Fruit fly (Drosophila melanogaster): ENCODE data around the gene Coprox.

Coprox gene

dm6 chr2L:6918517-6919202, 45.6 kb upstream of the Coprox start, which contains the start of gene nop5 (continued):
- TF ChIP-seq Dek (tag; optimal IDR thresholded peaks at IDR 0.05) (peak; percentile 71), Sry-δ (GFP tag; optimal IDR thresholded peaks at IDR 0.05) (no peak), tin (GFP tag; optimal IDR thresholded peaks at IDR 0.05) (peak; percentile 35), cwo (GFP tag; optimal IDR thresholded peaks at IDR 0.05) (peak; percentile 88), tap (tag; optimal IDR thresholded peaks at IDR 0.05) (peak; percentile 67), dati (GFP tag; IDR thresholded peaks at IDR 0.05) (no peak), bcd (GFP tag; optimal IDR thresholded peaks at IDR 0.05) (peak; percentile 26), D19B (GFP tag; optimal IDR thresholded peaks at IDR 0.05) (peak; percentile 99), Myb (GFP tag; optimal IDR thresholded peaks at IDR 0.05) (no peak), CG7745 (tag; optimal IDR thresholded peaks at IDR 0.05) (peak; percentile 26), CG10654 (GFP tag; optimal IDR thresholded peaks at IDR 0.05) (peak; percentile 35), CG14441 (GFP tag; IDR thresholded peaks at IDR 0.05) (no peak), CG11504 (tag; optimal IDR thresholded peaks at IDR 0.05) (no peak), CG18764 (GFP tag; optimal IDR thresholded peaks at IDR 0.05) (peak; percentile 26), CG9817 (tag; optimal IDR thresholded peaks at IDR 0.05) (peak; percentile 69), CG8089 (GFP tag; optimal IDR thresholded peaks at IDR 0.05) (no peak), CG12299 (tag; optimal IDR thresholded peaks at IDR 0.05) (peak; percentile 19), CG11723 (GFP tag; optimal IDR thresholded peaks at IDR 0.05) (no peak), PHDP (tag; optimal IDR thresholded peaks at IDR 0.05) (peak; percentile 36), phol (tag; optimal IDR thresholded peaks at IDR 0.05) (peak; percentile 69), Mad (GFP tag; optimal IDR thresholded peaks at IDR 0.05) (peak; percentile 10), Ets97D (GFP tag; optimal IDR thresholded peaks at IDR 0.05) (peak; percentile 34), CG14667 (GFP tag; IDR thresholded peaks at IDR 0.05) (no peak), CG8290 (GFP tag; optimal IDR thresholded peaks at IDR 0.05) (peak; percentile 19), CG8290 (tag; optimal IDR thresholded peaks at IDR 0.05) (no peak), CG18619 (GFP tag; optimal IDR thresholded peaks at IDR 0.05) (peak; percentile 83), CG15011 (GFP tag; optimal IDR thresholded peaks at IDR 0.05) (no peak), CG7556 (GFP tag; optimal IDR thresholded peaks at IDR 0.05) (peak; percentile 84), nerfin-1 (tag; optimal IDR thresholded peaks at IDR 0.05) (peak; percentile 72), sob (GFP tag; IDR thresholded peaks at IDR 0.05) (peak; percentile 21; the same call in 1 of the 2 replicates), CG33557 (GFP tag; optimal IDR thresholded peaks at IDR 0.05) (peak; percentile 74), CG4617 (GFP tag; optimal IDR thresholded peaks at IDR 0.05; ENCODE audit: borderline replicate concordance) (no peak), Fer2 (tag; optimal IDR thresholded peaks at IDR 0.05) (peak; percentile 40), BtbVII (GFP tag; optimal IDR thresholded peaks at IDR 0.05) (peak; percentile 57), CG9727 (GFP tag; optimal IDR thresholded peaks at IDR 0.05) (peak; percentile 81), CG17361 (GFP tag; IDR thresholded peaks at IDR 0.05) (peak; percentile 92), kay (GFP tag; optimal IDR thresholded peaks at IDR 0.05) (peak; percentile 36), CG3407 (GFP tag; optimal IDR thresholded peaks at IDR 0.05) (no peak), CG4424 (GFP tag; optimal IDR thresholded peaks at IDR 0.05) (peak; percentile 44), dysf (GFP tag; IDR thresholded peaks at IDR 0.05) (peak; percentile 64; the same call in 2 of the 3 replicates), Atf-2 (GFP tag; optimal IDR thresholded peaks at IDR 0.05) (no peak), CG4730 (GFP tag; IDR thresholded peaks at IDR 0.05) (no peak), CG4328 (GFP tag; optimal IDR thresholded peaks at IDR 0.05) (peak; percentile 84), CG12659 (GFP tag; optimal IDR thresholded peaks at IDR 0.05) (peak; percentile 85), CG14050 (GFP tag; IDR thresholded peaks at IDR 0.05) (peak; percentile 26; the same call in 1 of the 3 replicates), Antp (GFP tag; optimal IDR thresholded peaks at IDR 0.05) (no peak), CG12104 (GFP tag; optimal IDR thresholded peaks at IDR 0.05) (peak; percentile 63), CG30020 (tag; optimal IDR thresholded peaks at IDR 0.05) (peak; percentile 50), CG2875 (GFP tag; optimal IDR thresholded peaks at IDR 0.05) (peak; percentile 39), CkIIα-i1 (GFP tag; IDR thresholded peaks at IDR 0.05) (no peak)
